Fruit fly (Drosophila melanogaster) whole organism, embryonic: ENCODE data around the gene Moe.

Experiments used
- Asciz ChIP-seq: fragments of 200-800 bp; sonication (Bioruptor generic); optimal IDR thresholded peaks from 2 replicates; lab custom pipeline; 2017; ENCODE audit warnings: missing biosample characterization, mild to moderate bottlenecking, missing genetic modification characterization, missing genetic modification reagents
- BtbVII ChIP-seq: fragments of 200-800 bp; sonication (Bioruptor generic); optimal IDR thresholded peaks from 3 replicates; lab custom pipeline; 2017; ENCODE audit warnings: missing biosample characterization, mild to moderate bottlenecking, missing genetic modification characterization
- CG11247 ChIP-seq: fragments of 200-800 bp; sonication (Bioruptor generic); IDR thresholded peaks from 2 replicates; pipeline ENCODE4 v1.3.6; 2022; ENCODE audit warnings: missing biosample characterization, missing genetic modification characterization
- CG12236 ChIP-seq: fragments of 200-800 bp; sonication (Bioruptor generic); optimal IDR thresholded peaks from 2 replicates; lab custom pipeline; 2016; ENCODE audit warnings: missing biosample characterization, missing genetic modification characterization
- CG1233 ChIP-seq: fragments of 200-800 bp; sonication (Bioruptor generic); optimal IDR thresholded peaks from 4 replicates; lab custom pipeline; 2018; ENCODE audit warnings: missing biosample characterization, mild to moderate bottlenecking, missing genetic modification characterization
- CG12659 ChIP-seq: fragments of 200-800 bp; sonication (Bioruptor generic); optimal IDR thresholded peaks from 3 replicates; lab custom pipeline; 2017; ENCODE audit warnings: mild to moderate bottlenecking, missing biosample characterization, missing genetic modification reagents, missing genetic modification characterization
- CG12769 ChIP-seq: fragments of 200-800 bp; sonication (Bioruptor generic); optimal IDR thresholded peaks from 2 replicates; lab custom pipeline; 2019; ENCODE audit warnings: missing biosample characterization, mild to moderate bottlenecking, missing genetic modification characterization, moderate library complexity
- CG1529 ChIP-seq: fragments of 200-800 bp; sonication (Bioruptor generic); optimal IDR thresholded peaks from 3 replicates; lab custom pipeline; 2018; ENCODE audit warnings: missing biosample characterization, missing genetic modification characterization
- CG15601 ChIP-seq: fragments of 200-800 bp; sonication (Bioruptor generic); optimal IDR thresholded peaks from 3 replicates; lab custom pipeline; 2019; ENCODE audit warnings: missing biosample characterization, mild to moderate bottlenecking, missing genetic modification characterization, moderate library complexity
- CG16815 ChIP-seq: fragments of 200-800 bp; sonication (Bioruptor generic); optimal IDR thresholded peaks from 3 replicates; lab custom pipeline; 2017; ENCODE audit warnings: missing biosample characterization, mild to moderate bottlenecking, missing genetic modification characterization
- CG17359 ChIP-seq: fragments of 200-800 bp; sonication (Bioruptor generic); optimal IDR thresholded peaks from 3 replicates; lab custom pipeline; 2018; ENCODE audit warnings: missing biosample characterization, mild to moderate bottlenecking, missing genetic modification characterization, moderate library complexity
- CG18262 ChIP-seq: fragments of 200-800 bp; optimal IDR thresholded peaks from 3 replicates; lab custom pipeline; 2019; ENCODE audit warnings: missing biosample characterization, mild to moderate bottlenecking, missing genetic modification characterization, moderate library complexity
- CG2199 ChIP-seq: fragments of 200-800 bp; sonication (Bioruptor generic); IDR thresholded peaks from 3 replicates; pipeline ENCODE4 v1.3.6; 2022; ENCODE audit warnings: missing biosample characterization, missing genetic modification characterization
- CG31365 ChIP-seq: fragments of 200-800 bp; sonication (Bioruptor generic); optimal IDR thresholded peaks from 2 replicates; lab custom pipeline; 2018; ENCODE audit warnings: missing biosample characterization, mild to moderate bottlenecking, missing genetic modification characterization
- CG3163 ChIP-seq: fragments of 200-800 bp; sonication (Bioruptor generic); optimal IDR thresholded peaks from 3 replicates; lab custom pipeline; 2016; ENCODE audit warnings: missing biosample characterization, missing genetic modification characterization
- CG3995 ChIP-seq: fragments of 200-800 bp; sonication (Bioruptor generic); optimal IDR thresholded peaks from 3 replicates; lab custom pipeline; 2016; ENCODE audit warnings: missing biosample characterization, missing genetic modification characterization
- CG4360 ChIP-seq: fragments of 200-800 bp; sonication (Bioruptor generic); IDR thresholded peaks from 2 replicates; pipeline ENCODE4 v1.3.6; 2022; ENCODE audit warnings: missing biosample characterization, missing genetic modification characterization
- Doc3 ChIP-seq: fragments of 200-800 bp; sonication (Bioruptor generic); IDR thresholded peaks from 3 replicates; pipeline ENCODE4 v1.3.6; 2022; ENCODE audit warnings: missing biosample characterization, missing genetic modification characterization; ENCODE audit not compliant: partially characterized antibody
- E2f2 ChIP-seq: fragments of 200-800 bp; sonication (Bioruptor generic); IDR thresholded peaks from 2 replicates; pipeline ENCODE4 v1.3.6; 2022; ENCODE audit warnings: missing biosample characterization, missing genetic modification characterization
- Elba2 ChIP-seq: fragments of 200-800 bp; sonication (Bioruptor generic); optimal IDR thresholded peaks from 3 replicates; lab custom pipeline; 2016; ENCODE audit warnings: missing biosample characterization, missing genetic modification characterization
- Fer1 ChIP-seq: fragments of 200-800 bp; sonication (Bioruptor generic); optimal IDR thresholded peaks from 2 replicates; lab custom pipeline; 2017; ENCODE audit warnings: missing biosample characterization, mild to moderate bottlenecking, missing genetic modification characterization
- Mes4 ChIP-seq: fragments of 200-800 bp; sonication (Bioruptor generic); optimal IDR thresholded peaks from 2 replicates; lab custom pipeline; 2016; ENCODE audit warnings: missing biosample characterization, missing genetic modification characterization
- Nf-YA ChIP-seq: fragments of 200-800 bp; sonication (Bioruptor generic); IDR thresholded peaks from 2 replicates; pipeline ENCODE4 v1.3.6; 2022; ENCODE audit warnings: missing biosample characterization, missing genetic modification characterization
- Sry-β ChIP-seq: fragments of 200-800 bp; sonication (Bioruptor generic); optimal IDR thresholded peaks from 2 replicates; lab custom pipeline; 2018; ENCODE audit warnings: missing biosample characterization, mild to moderate bottlenecking, missing genetic modification characterization, moderate library complexity
- Taf1 ChIP-seq: fragments of 200-800 bp; sonication (Bioruptor generic); IDR thresholded peaks from 2 replicates; pipeline ENCODE4 v1.3.6; 2022; ENCODE audit warnings: missing biosample characterization, missing genetic modification characterization
- Tbp ChIP-seq: fragments of >200 bp; optimal IDR thresholded peaks from 2 replicates; lab custom pipeline; 2018; ENCODE audit warnings: missing biosample characterization, missing genetic modification characterization
- Trl ChIP-seq, 3 experiments: fragments of >200 bp in 2 of 3; fragments of 200-800 bp in 1 of 3; sonication (Bioruptor generic) in 1 of 3; optimal IDR thresholded peaks; 2 replicates in 1 of 3; 3 replicates in 2 of 3; lab custom pipeline; 2016 to 2017; ENCODE audit warnings: missing biosample characterization in 1 of 3, missing genetic modification characterization in 1 of 3
- Usf ChIP-seq: fragments of 200-800 bp; sonication (Bioruptor generic); optimal IDR thresholded peaks from 2 replicates; lab custom pipeline; 2017; ENCODE audit warnings: missing genotype, missing biosample characterization, missing genetic modification characterization
- Vsx1 ChIP-seq: fragments of 200-800 bp; sonication (Bioruptor generic); optimal IDR thresholded peaks from 2 replicates; lab custom pipeline; 2017; ENCODE audit warnings: missing biosample characterization, mild to moderate bottlenecking, missing genetic modification characterization, missing genetic modification reagents
- ase ChIP-seq: fragments of 200-800 bp; sonication (Bioruptor generic); IDR thresholded peaks from 3 replicates; pipeline ENCODE4 v1.3.6; 2022; ENCODE audit warnings: missing biosample characterization, missing genetic modification characterization
- ato ChIP-seq: fragments of 200-800 bp; sonication (Bioruptor generic); IDR thresholded peaks from 2 replicates; pipeline ENCODE4 v1.3.6; 2022; ENCODE audit warnings: missing biosample characterization, missing genetic modification characterization; ENCODE audit not compliant: partially characterized antibody
- bbx ChIP-seq: fragments of 200-800 bp; sonication (Bioruptor generic); IDR thresholded peaks from 2 replicates; pipeline ENCODE4 v1.3.6; 2022; ENCODE audit warnings: missing biosample characterization, missing genetic modification characterization; ENCODE audit not compliant: partially characterized antibody
- caup ChIP-seq: fragments of 200-800 bp; sonication (Bioruptor generic); optimal IDR thresholded peaks from 3 replicates; lab custom pipeline; 2017; ENCODE audit warnings: missing biosample characterization, mild to moderate bottlenecking, missing genetic modification characterization, moderate library complexity; ENCODE audit not compliant: severe bottlenecking
- croc ChIP-seq: fragments of 200-800 bp; sonication (Bioruptor generic); conservative IDR thresholded peaks from 3 replicates; pipeline ENCODE4 v1.3.6; 2022; ENCODE audit warnings: missing biosample characterization, missing genetic modification characterization
- emc ChIP-seq: fragments of 200-800 bp; sonication (Bioruptor generic); optimal IDR thresholded peaks from 2 replicates; lab custom pipeline; 2016; ENCODE audit warnings: missing biosample characterization, missing genetic modification characterization
- fd64A ChIP-seq: fragments of 200-800 bp; sonication (Bioruptor generic); optimal IDR thresholded peaks from 3 replicates; lab custom pipeline; 2018; ENCODE audit warnings: missing biosample characterization, mild to moderate bottlenecking, missing genetic modification characterization
- ftz-f1 ChIP-seq: fragments of 200-800 bp; sonication (Bioruptor generic); optimal IDR thresholded peaks from 2 replicates; lab custom pipeline; 2016; ENCODE audit warnings: missing biosample characterization, missing genetic modification characterization
- gsb-n ChIP-seq: fragments of 200-800 bp; sonication (Bioruptor generic); optimal IDR thresholded peaks from 3 replicates; lab custom pipeline; 2018; ENCODE audit warnings: missing biosample characterization, mild to moderate bottlenecking, missing genetic modification characterization
- hb ChIP-seq: fragments of 200-800 bp; sonication (Bioruptor generic); IDR thresholded peaks from 3 replicates; pipeline ENCODE4 v1.3.6; 2022; ENCODE audit warnings: missing biosample characterization, missing genetic modification characterization; ENCODE audit not compliant: partially characterized antibody
- kay ChIP-seq: fragments of 200-800 bp; sonication (Bioruptor generic); optimal IDR thresholded peaks from 2 replicates; lab custom pipeline; 2016; ENCODE audit warnings: missing biosample characterization, missing genetic modification characterization
- mam ChIP-seq: fragments of 200-800 bp; sonication (Bioruptor generic); optimal IDR thresholded peaks from 3 replicates; lab custom pipeline; 2016; ENCODE audit warnings: missing biosample characterization, missing genetic modification characterization
- mld ChIP-seq: fragments of 200-800 bp; sonication (Bioruptor generic); IDR thresholded peaks from 3 replicates; pipeline ENCODE4 v1.3.6; 2022; ENCODE audit warnings: missing biosample characterization, missing genetic modification characterization; ENCODE audit not compliant: partially characterized antibody
- pho ChIP-seq: fragments of 200-800 bp; sonication (Bioruptor generic); optimal IDR thresholded peaks from 2 replicates; lab custom pipeline; 2016; ENCODE audit warnings: missing biosample characterization, missing genetic modification characterization
- repo ChIP-seq: fragments of 200-800 bp; sonication (Bioruptor generic); optimal IDR thresholded peaks from 2 replicates; lab custom pipeline; 2016; ENCODE audit warnings: missing biosample characterization, missing genetic modification characterization
- sc ChIP-seq, 3 experiments: fragments of >200 bp in 2 of 3; fragments of 200-800 bp in 1 of 3; sonication (Bioruptor generic) in 1 of 3; optimal IDR thresholded peaks; 2 replicates in 2 of 3; 3 replicates in 1 of 3; lab custom pipeline; 2017; ENCODE audit warnings: mild to moderate bottlenecking in 1 of 3, missing biosample characterization in 1 of 3, missing genetic modification characterization in 1 of 3, missing genetic modification reagents in 1 of 3
- schlank ChIP-seq: fragments of 200-800 bp; sonication (Bioruptor generic); optimal IDR thresholded peaks from 2 replicates; lab custom pipeline; 2018; ENCODE audit warnings: missing biosample characterization, mild to moderate bottlenecking, missing genetic modification characterization
- stc ChIP-seq: fragments of 200-800 bp; sonication (Bioruptor generic); IDR thresholded peaks from 2 replicates; pipeline ENCODE4 v1.3.6; 2022; ENCODE audit warnings: missing biosample characterization, missing genetic modification characterization
- tin ChIP-seq: fragments of 200-800 bp; sonication (Bioruptor generic); optimal IDR thresholded peaks from 3 replicates; lab custom pipeline; 2016; ENCODE audit warnings: missing biosample characterization, missing genetic modification characterization
- zen2 ChIP-seq: fragments of 200-800 bp; sonication (Bioruptor generic); IDR thresholded peaks from 3 replicates; pipeline ENCODE4 v1.3.6; 2022; ENCODE audit warnings: missing biosample characterization, missing genetic modification characterization; ENCODE audit not compliant: partially characterized antibody

The Moe gene

dm6 chrX:8878967-8879554, 19.1 kb downstream of the Moe start (continued):
- peak; percentile 80 for TF ChIP-seq Asciz
- no peak for TF ChIP-seq Sry-β (GFP tag; lab: Kevin White, UChicago)
- TF ChIP-seq Mes4 = no peak
- peak; percentile 81; the same call in 1 of the 3 replicates for TF ChIP-seq CG2199 (GFP tag; lab: Robert Waterston, UW)
- TF ChIP-seq CG18262 = peak; percentile 87
- peak; percentile 71 for TF ChIP-seq CG15601 (tag; lab: Kevin White, UChicago)
- TF ChIP-seq Usf (GFP tag; lab: Kevin White, UChicago) = peak; percentile 26
- peak; percentile 48 for TF ChIP-seq schlank
- TF ChIP-seq hb (GFP tag; lab: Robert Waterston, UW) = no peak
- TF ChIP-seq zen2 (GFP tag; lab: Robert Waterston, UW) = no peak
- TF ChIP-seq tin (GFP tag; lab: Kevin White, UChicago) = peak; percentile 66
- peak; percentile 71 for TF ChIP-seq E2f2
- peak; percentile 78 for TF ChIP-seq BtbVII (GFP tag; lab: Kevin White, UChicago)
- no peak for TF ChIP-seq Tbp (GFP tag; lab: Kevin White, UChicago)
- peak; percentile 65 for TF ChIP-seq Vsx1 (GFP tag; lab: Kevin White, UChicago)
- peak; percentile 82 for TF ChIP-seq caup (GFP tag; lab: Kevin White, UChicago)
- no peak for TF ChIP-seq emc
- TF ChIP-seq mld (GFP tag; lab: Robert Waterston, UW) = no peak
- TF ChIP-seq Fer1 (GFP tag; lab: Kevin White, UChicago) = peak; percentile 86
- peak; percentile 89 for TF ChIP-seq stc (GFP tag; lab: Robert Waterston, UW)
- peak; percentile 35 for TF ChIP-seq CG31365
- no peak for TF ChIP-seq Doc3 (GFP tag; lab: Robert Waterston, UW)
- TF ChIP-seq CG12769 (tag; lab: Kevin White, UChicago) = peak; percentile 66
- TF ChIP-seq CG16815 (GFP tag; lab: Kevin White, UChicago) = peak; percentile 31
- peak; percentile 75 for TF ChIP-seq CG1529 (GFP tag; lab: Kevin White, UChicago)
- no peak for TF ChIP-seq ftz-f1
- TF ChIP-seq repo = no peak
- peak; percentile 77 for TF ChIP-seq croc (GFP tag; lab: Robert Waterston, UW)
- TF ChIP-seq CG3995 = no peak
- peak; percentile 26 for TF ChIP-seq mam
- peak; percentile 86 for TF ChIP-seq CG11247 (GFP tag; lab: Robert Waterston, UW)
- TF ChIP-seq CG3163 (GFP tag; lab: Kevin White, UChicago) = no peak
- peak; percentile 67 for TF ChIP-seq CG1233 (GFP tag; lab: Kevin White, UChicago)
- no peak for TF ChIP-seq CG12236 (GFP tag; lab: Kevin White, UChicago)
- TF ChIP-seq Taf1 (GFP tag; lab: Robert Waterston, UW) = peak; percentile 62
- TF ChIP-seq sc (optimal IDR thresholded peaks at IDR 0.05; lab: Kevin White, UChicago) = no peak
- TF ChIP-seq sc (GFP tag; optimal IDR thresholded peaks at IDR 0.05; lab: Kevin White, UChicago) = peak; percentile 78
- TF ChIP-seq kay (GFP tag; lab: Kevin White, UChicago) = peak; percentile 64
- peak; percentile 82 for TF ChIP-seq CG12659 (GFP tag; lab: Kevin White, UChicago)
- peak; percentile 85 for TF ChIP-seq gsb-n
- no peak for TF ChIP-seq Elba2 (GFP tag; lab: Kevin White, UChicago)
- no peak for TF ChIP-seq ato (GFP tag; lab: Robert Waterston, UW)
- TF ChIP-seq ase (GFP tag; lab: Robert Waterston, UW) = peak; percentile 85
- TF ChIP-seq Trl (optimal IDR thresholded peaks at IDR 0.05; lab: Kevin White, UChicago) = no peak
- TF ChIP-seq Trl (GFP tag; optimal IDR thresholded peaks at IDR 0.05; lab: Kevin White, UChicago) = no peak
- TF ChIP-seq fd64A (GFP tag; lab: Kevin White, UChicago) = peak; percentile 51
- peak; percentile 87 for TF ChIP-seq CG17359
- no peak for TF ChIP-seq pho (GFP tag; lab: Kevin White, UChicago)
- peak; percentile 64 for TF ChIP-seq CG4360 (GFP tag; lab: Robert Waterston, UW)
- TF ChIP-seq Nf-YA = peak; percentile 72
- no peak for TF ChIP-seq bbx (GFP tag; lab: Robert Waterston, UW)
